Fruit fly (Drosophila melanogaster) whole organism, embryonic: ENCODE data around the gene AIMP2.
A peak's percentile ranks its signal among the peaks of the same experiment; 100 is the strongest.

Source experiments
- Blimp-1 ChIP-seq: fragments of 200-800 bp; sonication (Bioruptor generic); optimal IDR thresholded peaks from 3 replicates; lab custom pipeline; 2018; ENCODE audit warnings: missing biosample characterization, missing genetic modification characterization, mild to moderate bottlenecking, moderate library complexity, missing genetic modification reagents
- CG10979 ChIP-seq: fragments of 200-800 bp; sonication (Bioruptor generic); optimal IDR thresholded peaks from 2 replicates; lab custom pipeline; 2018; ENCODE audit warnings: missing biosample characterization, mild to moderate bottlenecking, missing genetic modification characterization, moderate library complexity
- CG12391 ChIP-seq: fragments of 200-800 bp; sonication (Bioruptor generic); optimal IDR thresholded peaks from 3 replicates; lab custom pipeline; 2018; ENCODE audit warnings: missing biosample characterization, mild to moderate bottlenecking, missing genetic modification characterization, moderate library complexity
- CG12659 ChIP-seq: fragments of 200-800 bp; sonication (Bioruptor generic); optimal IDR thresholded peaks from 3 replicates; lab custom pipeline; 2017; ENCODE audit warnings: mild to moderate bottlenecking, missing biosample characterization, missing genetic modification reagents, missing genetic modification characterization
- CG13775 ChIP-seq: fragments of 200-800 bp; sonication (Bioruptor generic); optimal IDR thresholded peaks from 3 replicates; lab custom pipeline; 2017; ENCODE audit warnings: missing biosample characterization, mild to moderate bottlenecking, missing genetic modification characterization
- CG15073 ChIP-seq: fragments of 200-800 bp; sonication (Bioruptor generic); optimal IDR thresholded peaks from 2 replicates; lab custom pipeline; 2016; ENCODE audit warnings: missing biosample characterization, missing genetic modification characterization
- CG17359 ChIP-seq: fragments of 200-800 bp; sonication (Bioruptor generic); optimal IDR thresholded peaks from 3 replicates; lab custom pipeline; 2018; ENCODE audit warnings: missing biosample characterization, mild to moderate bottlenecking, missing genetic modification characterization, moderate library complexity
- CG17385 ChIP-seq: fragments of 200-800 bp; sonication (Bioruptor generic); optimal IDR thresholded peaks from 3 replicates; lab custom pipeline; 2018; ENCODE audit warnings: missing biosample characterization, mild to moderate bottlenecking, missing genetic modification characterization
- CG2199 ChIP-seq: fragments of 200-800 bp; sonication (Bioruptor generic); IDR thresholded peaks from 3 replicates; pipeline ENCODE4 v1.3.6; 2022; ENCODE audit warnings: missing biosample characterization, missing genetic modification characterization
- CG32772 ChIP-seq: fragments of 200-800 bp; sonication (Bioruptor generic); IDR thresholded peaks from 2 replicates; pipeline ENCODE4 v1.3.6; 2022; ENCODE audit warnings: missing biosample characterization, missing genetic modification characterization
- CG3407 ChIP-seq: fragments of 200-800 bp; sonication (Bioruptor generic); optimal IDR thresholded peaks from 2 replicates; lab custom pipeline; 2018; ENCODE audit warnings: missing biosample characterization, mild to moderate bottlenecking, missing genetic modification characterization
- CG6272 ChIP-seq: fragments of 200-800 bp; sonication (Bioruptor generic); IDR thresholded peaks from 2 replicates; pipeline ENCODE4 v1.3.6; 2022; ENCODE audit warnings: missing biosample characterization, missing genetic modification characterization
- Chrac-16 ChIP-seq: fragments of 200-800 bp; sonication (Bioruptor generic); optimal IDR thresholded peaks from 3 replicates; lab custom pipeline; 2016; ENCODE audit warnings: missing biosample characterization, missing genetic modification characterization
- Max ChIP-seq: fragments of 200-800 bp; sonication (Bioruptor generic); optimal IDR thresholded peaks from 2 replicates; lab custom pipeline; 2016; ENCODE audit warnings: missing biosample characterization, mild to moderate bottlenecking, missing genetic modification characterization
- Med ChIP-seq: fragments of 200-800 bp; sonication (Bioruptor generic); peaks from one replicate; lab custom pipeline; 2016; ENCODE audit warnings: missing biosample characterization, missing genetic modification characterization, mild to moderate bottlenecking, inconsistent platforms, moderate library complexity
- Spps ChIP-seq: fragments of 200-800 bp; sonication (Bioruptor generic); optimal IDR thresholded peaks from 2 replicates; lab custom pipeline; 2018; ENCODE audit warnings: missing biosample characterization, mild to moderate bottlenecking, missing genetic modification characterization
- abd-A ChIP-seq: fragments of 200-800 bp; sonication (Bioruptor generic); optimal IDR thresholded peaks from 3 replicates; lab custom pipeline; 2019; ENCODE audit warnings: missing biosample characterization, mild to moderate bottlenecking, missing genetic modification characterization, moderate library complexity
- ap ChIP-seq: fragments of 200-800 bp; sonication (Bioruptor generic); IDR thresholded peaks from 2 replicates; pipeline ENCODE4 v1.3.6; 2022; ENCODE audit warnings: missing biosample characterization, missing genetic modification characterization
- bab2 ChIP-seq: fragments of 200-800 bp; sonication (Bioruptor generic); optimal IDR thresholded peaks from 2 replicates; lab custom pipeline; 2016; ENCODE audit warnings: missing biosample characterization, missing genetic modification characterization
- bsh ChIP-seq, 2 experiments: fragments of 200-800 bp; sonication (Bioruptor generic); optimal IDR thresholded peaks; 2 replicates each; lab custom pipeline; 2017 to 2018; ENCODE audit warnings: mild to moderate bottlenecking in 2 of 2, missing biosample characterization in 2 of 2, missing genetic modification characterization in 2 of 2, moderate library complexity in 1 of 2
- btn ChIP-seq: fragments of 200-800 bp; sonication (Bioruptor generic); optimal IDR thresholded peaks from 2 replicates; lab custom pipeline; 2016; ENCODE audit warnings: missing biosample characterization, missing genetic modification characterization
- ci ChIP-seq: fragments of 200-800 bp; sonication (Bioruptor generic); IDR thresholded peaks from 3 replicates; pipeline ENCODE4 v1.3.6; 2022; ENCODE audit warnings: missing biosample characterization, missing genetic modification characterization
- crol ChIP-seq: fragments of 200-800 bp; sonication (Bioruptor generic); IDR thresholded peaks from 2 replicates; pipeline ENCODE4 v1.3.6; 2022; ENCODE audit warnings: missing biosample characterization, missing genetic modification characterization
- gsb ChIP-seq: fragments of 200-800 bp; sonication (Bioruptor generic); IDR thresholded peaks from 2 replicates; pipeline ENCODE4 v1.3.6; 2022; ENCODE audit warnings: missing biosample characterization, missing genetic modification characterization
- hb ChIP-seq: fragments of 200-800 bp; sonication (Bioruptor generic); IDR thresholded peaks from 3 replicates; pipeline ENCODE4 v1.3.6; 2022; ENCODE audit warnings: missing biosample characterization, missing genetic modification characterization; ENCODE audit not compliant: partially characterized antibody
- hkb ChIP-seq, 2 experiments: fragments of 200-800 bp in 1 of 2; fragments of >200 bp in 1 of 2; sonication (Bioruptor generic) in 1 of 2; IDR thresholded peaks in 1 of 2; optimal IDR thresholded peaks in 1 of 2; 2 replicates each; pipeline versions ENCODE4 v1.3.6 to Lab custom; 2017 to 2022; ENCODE audit warnings: missing biosample characterization in 1 of 2, missing genetic modification characterization in 1 of 2
- kay ChIP-seq: fragments of 200-800 bp; sonication (Bioruptor generic); optimal IDR thresholded peaks from 2 replicates; lab custom pipeline; 2016; ENCODE audit warnings: missing biosample characterization, missing genetic modification characterization
- kni ChIP-seq: fragments of 200-800 bp; sonication (Bioruptor generic); optimal IDR thresholded peaks from 3 replicates; lab custom pipeline; 2017; ENCODE audit warnings: mild to moderate bottlenecking, missing biosample characterization, missing genetic modification reagents, missing genetic modification characterization
- mam ChIP-seq: fragments of 200-800 bp; sonication (Bioruptor generic); optimal IDR thresholded peaks from 3 replicates; lab custom pipeline; 2016; ENCODE audit warnings: missing biosample characterization, missing genetic modification characterization
- oc ChIP-seq: fragments of 200-800 bp; sonication (Bioruptor generic); optimal IDR thresholded peaks from 2 replicates; lab custom pipeline; 2018; ENCODE audit warnings: missing biosample characterization, mild to moderate bottlenecking, missing genetic modification characterization, moderate library complexity
- onecut ChIP-seq: fragments of 200-800 bp; sonication (Bioruptor generic); IDR thresholded peaks from 2 replicates; pipeline ENCODE4 v1.3.6; 2022; ENCODE audit warnings: missing biosample characterization, missing genetic modification characterization
- phol ChIP-seq: fragments of 200-800 bp; sonication (Bioruptor generic); optimal IDR thresholded peaks from 3 replicates; lab custom pipeline; 2018; ENCODE audit warnings: missing biosample characterization, mild to moderate bottlenecking, missing genetic modification characterization, moderate library complexity
- pros ChIP-seq: fragments of 200-800 bp; sonication (Bioruptor generic); optimal IDR thresholded peaks from 3 replicates; lab custom pipeline; 2019; ENCODE audit warnings: missing biosample characterization, mild to moderate bottlenecking, missing genetic modification characterization, moderate library complexity
- row ChIP-seq: fragments of 200-800 bp; sonication (Bioruptor generic); IDR thresholded peaks from 3 replicates; pipeline ENCODE4 v1.3.6; 2022; ENCODE audit warnings: missing biosample characterization, missing genetic modification characterization
- sens ChIP-seq: fragments of 200-800 bp; sonication (Bioruptor generic); peaks from one replicate; lab custom pipeline; 2016; ENCODE audit warnings: missing biosample characterization, missing genetic modification characterization
- sens-2 ChIP-seq: fragments of 200-800 bp; sonication (Bioruptor generic); IDR thresholded peaks from 2 replicates; pipeline ENCODE4 v1.3.6; 2022; ENCODE audit warnings: missing biosample characterization, missing genetic modification characterization
- seq ChIP-seq: fragments of 200-800 bp; sonication (Bioruptor generic); IDR thresholded peaks from 2 replicates; pipeline ENCODE4 v1.3.6; 2022; ENCODE audit warnings: missing biosample characterization, missing genetic modification characterization
- slp2 ChIP-seq: fragments of 200-800 bp; sonication (Bioruptor generic); optimal IDR thresholded peaks from 2 replicates; lab custom pipeline; 2016; ENCODE audit warnings: missing biosample characterization, missing genetic modification characterization

AIMP2 gene

dm6 chr3L:15599190-15599589, 15.8 kb downstream of the AIMP2 start:
- TF ChIP-seq oc (tag; lab: Kevin White, UChicago): peak; percentile 89
- no peak for TF ChIP-seq ap (GFP tag; lab: Robert Waterston, UW)
- no peak for TF ChIP-seq btn
- no peak for TF ChIP-seq sens-2
- peak; percentile 31 for TF ChIP-seq kni (GFP tag; lab: Kevin White, UChicago)
- peak; percentile 60; the same call in 1 of the 2 replicates for TF ChIP-seq onecut
- peak; percentile 54; the same call in 1 of the 3 replicates for TF ChIP-seq CG2199 (GFP tag; lab: Robert Waterston, UW)
- no peak for TF ChIP-seq Max
- TF ChIP-seq CG12659 (GFP tag; lab: Kevin White, UChicago): no peak
- no peak for TF ChIP-seq hkb (optimal IDR thresholded peaks at IDR 0.05; lab: Kevin White, UChicago)
- no peak for TF ChIP-seq hkb (GFP tag; IDR thresholded peaks at IDR 0.05; lab: Robert Waterston, UW)
- no peak for TF ChIP-seq slp2 (GFP tag; lab: Kevin White, UChicago)
- TF ChIP-seq abd-A (tag; lab: Kevin White, UChicago): peak; percentile 78
- peak; percentile 36 for TF ChIP-seq pros (GFP tag; lab: Kevin White, UChicago)
- TF ChIP-seq CG32772: no peak
- peak; percentile 98 for TF ChIP-seq Blimp-1 (GFP tag; lab: Kevin White, UChicago)
- peak; percentile 76 for TF ChIP-seq crol (GFP tag; lab: Robert Waterston, UW)
- no peak for TF ChIP-seq CG6272 (GFP tag; lab: Robert Waterston, UW)

- peak; percentile 4 for TF ChIP-seq CG17359
- TF ChIP-seq bsh (GFP tag; optimal IDR thresholded peaks at IDR 0.05; lab: Kevin White, UChicago): peak in 1 of 2 experiments; percentile 50
- TF ChIP-seq row (GFP tag; lab: Robert Waterston, UW): peak; percentile 43; the same call in 2 of the 3 replicates
- TF ChIP-seq CG3407 (GFP tag; lab: Kevin White, UChicago): no peak
- TF ChIP-seq gsb (GFP tag; lab: Robert Waterston, UW): no peak
- peak; percentile 87 for TF ChIP-seq sens (GFP tag; lab: Kevin White, UChicago)
- TF ChIP-seq kay (GFP tag; lab: Kevin White, UChicago): peak; percentile 15
- 0 out of 3 replicates have a peak, but pooled peaks have one; percentile 63 for TF ChIP-seq ci (GFP tag; lab: Robert Waterston, UW)
- peak; percentile 21 for TF ChIP-seq CG12391 (tag; lab: Kevin White, UChicago)
- no peak for TF ChIP-seq mam (GFP tag; lab: Kevin White, UChicago)
- TF ChIP-seq CG17385: peak; percentile 10
- peak; percentile 11 for TF ChIP-seq CG10979 (tag; lab: Kevin White, UChicago)
- TF ChIP-seq bab2 (GFP tag; lab: Kevin White, UChicago): peak; percentile 14
- peak; percentile 11 for TF ChIP-seq Spps (tag; lab: Kevin White, UChicago)
- TF ChIP-seq CG13775 (GFP tag; lab: Kevin White, UChicago): peak; percentile 10
- TF ChIP-seq crol (GFP tag; lab: Robert Waterston, UW): 0 out of 2 replicates have a peak, but pooled peaks have one; percentile 17
- no peak for TF ChIP-seq CG15073 (GFP tag; lab: Kevin White, UChicago)
- peak; percentile 1 for TF ChIP-seq Chrac-16 (GFP tag; lab: Kevin White, UChicago)
- TF ChIP-seq Med (GFP tag; lab: Kevin White, UChicago): peak; percentile 83
- peak; percentile 8 for TF ChIP-seq phol (tag; lab: Kevin White, UChicago)
- TF ChIP-seq seq: 0 out of 2 replicates have a peak, but pooled peaks have one; percentile 14
- TF ChIP-seq hb: no peak
- TF ChIP-seq, all 482 proteins: peak for 17
Observed at dm6 chr3L:15600051-15600450, 16.6 kb downstream of the AIMP2 start.
